ENCODE assay signal across 4 worm cellular contexts in genomic region chrIV:2390251-2390672, ce11.
TF ChIP-seq lines count a peak whose summit lies in the region.

No protein-coding gene starts in this region.

TF ChIP-seq in whole organism, L2 larva, 48 proteins besides CTCF, POLR2A, EP300 and RAD21 (continues in another document):
- TF ChIP-seq unc-55 (GFP tag; optimal IDR thresholded peaks at IDR 0.05; lab: Kevin White, UChicago) = peak; percentile 33
- TF ChIP-seq mab-5 (tag; optimal IDR thresholded peaks at IDR 0.05; lab: Kevin White, UChicago) = no peak
- peak; percentile 4 for TF ChIP-seq nhr-129 (tag; optimal IDR thresholded peaks at IDR 0.05; lab: Kevin White, UChicago)
- TF ChIP-seq unc-39 (tag; optimal IDR thresholded peaks at IDR 0.05; lab: Kevin White, UChicago) = no peak
- TF ChIP-seq ceh-16 (tag; optimal IDR thresholded peaks at IDR 0.05; lab: Kevin White, UChicago) = no peak
- TF ChIP-seq F13H6.1 (tag; optimal IDR thresholded peaks at IDR 0.05; lab: Kevin White, UChicago) = no peak
- peak; percentile 63 for TF ChIP-seq sem-4 (tag; optimal IDR thresholded peaks at IDR 0.05; lab: Kevin White, UChicago)
- TF ChIP-seq snpc-4 (tag; optimal IDR thresholded peaks at IDR 0.05; lab: Kevin White, UChicago) = no peak
- TF ChIP-seq mdl-1 (tag; optimal IDR thresholded peaks at IDR 0.05; lab: Kevin White, UChicago) = no peak
- TF ChIP-seq lin-13 (GFP tag; optimal IDR thresholded peaks at IDR 0.05; lab: Kevin White, UChicago) = peak; percentile 35
- no peak for TF ChIP-seq R02D3.7 (tag; optimal IDR thresholded peaks at IDR 0.05; lab: Kevin White, UChicago)
- TF ChIP-seq nhr-237 (tag; optimal IDR thresholded peaks at IDR 0.05; lab: Kevin White, UChicago) = no peak
- TF ChIP-seq zag-1 (tag; optimal IDR thresholded peaks at IDR 0.05; lab: Kevin White, UChicago) = no peak
- TF ChIP-seq ZK546.5 (tag; optimal IDR thresholded peaks at IDR 0.05; lab: Kevin White, UChicago) = no peak
- no peak for TF ChIP-seq egl-27 (tag; optimal IDR thresholded peaks at IDR 0.05; lab: Kevin White, UChicago)
- no peak for TF ChIP-seq fos-1 (tag; optimal IDR thresholded peaks at IDR 0.05; lab: Kevin White, UChicago)
- no peak for TF ChIP-seq peb-1 (tag; optimal IDR thresholded peaks at IDR 0.05; lab: Kevin White, UChicago)
- TF ChIP-seq skn-1 (tag; optimal IDR thresholded peaks at IDR 0.05; lab: Kevin White, UChicago) = no peak
- no peak for TF ChIP-seq nhr-11 (tag; optimal IDR thresholded peaks at IDR 0.05; lab: Kevin White, UChicago)
- no peak for TF ChIP-seq mbf-1 (tag; optimal IDR thresholded peaks at IDR 0.05; lab: Kevin White, UChicago)
- TF ChIP-seq nhr-25 (tag; optimal IDR thresholded peaks at IDR 0.05; lab: Kevin White, UChicago) = peak; percentile 35
- TF ChIP-seq Y55F3AM.14 (GFP tag; optimal IDR thresholded peaks at IDR 0.05; lab: Kevin White, UChicago) = peak; percentile 43
- TF ChIP-seq lsy-2 (tag; optimal IDR thresholded peaks at IDR 0.05; lab: Kevin White, UChicago) = peak; percentile 9 to 61
- no peak for TF ChIP-seq crh-2 (tag; optimal IDR thresholded peaks at IDR 0.05; lab: Kevin White, UChicago)

TF ChIP-seq in whole organism, L4 larva, 104 proteins besides CTCF, POLR2A, EP300 and RAD21 (continues in another document):
- TF ChIP-seq nhr-10 (tag; optimal IDR thresholded peaks at IDR 0.05; lab: Kevin White, UChicago) (no peak), spr-1 (tag; optimal IDR thresholded peaks at IDR 0.05; lab: Kevin White, UChicago) (peak; percentile 34), ceh-28 (tag; optimal IDR thresholded peaks at IDR 0.05; lab: Kevin White, UChicago) (no peak), set-16 (GFP tag; IDR thresholded peaks at IDR 0.05; lab: Robert Waterston, UW) (no peak), ceh-32 (tag; optimal IDR thresholded peaks at IDR 0.05; lab: Kevin White, UChicago; ENCODE audit: poor library complexity) (no peak), unc-130 (GFP tag; optimal IDR thresholded peaks at IDR 0.05; lab: Kevin White, UChicago) (peak; percentile 21), vab-7 (GFP tag; IDR thresholded peaks at IDR 0.05; lab: Robert Waterston, UW) (0 out of 2 replicates have a peak, but pooled peaks have one; percentile 11), dve-1 (tag; optimal IDR thresholded peaks at IDR 0.05; lab: Kevin White, UChicago; ENCODE audit: insufficient read depth) (peak; percentile 54), R02D3.7 (tag; optimal IDR thresholded peaks at IDR 0.05; lab: Kevin White, UChicago) (no peak), lim-7 (GFP tag; IDR thresholded peaks at IDR 0.05; lab: Robert Waterston, UW) (no peak), dpl-1 (GFP tag; optimal IDR thresholded peaks at IDR 0.05; lab: Kevin White, UChicago) (peak; percentile 36), ZK337.2 (GFP tag; IDR thresholded peaks at IDR 0.05; lab: Robert Waterston, UW) (no peak), tag-97 (GFP tag; IDR thresholded peaks at IDR 0.05; lab: Robert Waterston, UW) (no peak), arid-1 (GFP tag; conservative IDR thresholded peaks at IDR 0.05; lab: Robert Waterston, UW) (peak; percentile 48; the same call in 1 of the 2 replicates), ztf-11 (tag; optimal IDR thresholded peaks at IDR 0.05; lab: Kevin White, UChicago) (no peak), lin-13 (GFP tag; optimal IDR thresholded peaks at IDR 0.05; lab: Kevin White, UChicago) (peak; percentile 63), fkh-10 (GFP tag; optimal IDR thresholded peaks at IDR 0.05; lab: Kevin White, UChicago) (no peak), hlh-30 (tag; optimal IDR thresholded peaks at IDR 0.05; lab: Kevin White, UChicago; ENCODE audit: insufficient read depth) (peak; percentile 61), nhr-11 (tag; optimal IDR thresholded peaks at IDR 0.05; lab: Kevin White, UChicago) (no peak), T26A8.4 (GFP tag; IDR thresholded peaks at IDR 0.05; lab: Robert Waterston, UW) (peak; percentile 76), lin-38 (GFP tag; IDR thresholded peaks at IDR 0.05; lab: Robert Waterston, UW) (peak; percentile 93), egl-43 (GFP tag; IDR thresholded peaks at IDR 0.05; lab: Robert Waterston, UW) (no peak), ceh-82 (tag; optimal IDR thresholded peaks at IDR 0.05; lab: Kevin White, UChicago) (no peak)

TF ChIP-seq in whole organism, late embryonic, 69 proteins besides CTCF, POLR2A, EP300 and RAD21:
- TF ChIP-seq pat-9 (tag; optimal IDR thresholded peaks at IDR 0.05; lab: Kevin White, UChicago) (no peak), zip-5 (tag; optimal IDR thresholded peaks at IDR 0.05; lab: Kevin White, UChicago) (no peak), nfya-1 (tag; optimal IDR thresholded peaks at IDR 0.05; lab: Kevin White, UChicago) (peak; percentile 6)
TF ChIP-seq in whole organism, late embryonic: peak in this region for 1.

TF ChIP-seq in whole organism, mixed stage, embryonic, 35 proteins besides CTCF, POLR2A, EP300 and RAD21:
- TF ChIP-seq ceh-43 (GFP tag; optimal IDR thresholded peaks at IDR 0.05; lab: Kevin White, UChicago) (peak; percentile 71), lin-32 (GFP tag; optimal IDR thresholded peaks at IDR 0.05; lab: Kevin White, UChicago) (no peak)
